Fruit fly (Drosophila melanogaster) S2 (cell line): Measurements from ENCODE around the gene CG7634.

Source experiments
- CG8478 ChIP-seq: fragments of >200 bp; optimal IDR thresholded peaks from 2 replicates; lab custom pipeline; 2018
- CTCF ChIP-seq, 2 experiments: fragments of >200 bp; optimal IDR thresholded peaks; 2 replicates each; lab custom pipeline; 2018

Gene CG7634

dm6 chr3L:21565126-21565525 is at the start of gene CG7634:
TSS of gene CG7634 (plus strand) at chr3L:21565426.
- TF ChIP-seq CG8478 (lab: Kevin White, UChicago) = no peak
- TF ChIP-seq CTCF (optimal IDR thresholded peaks at IDR 0.05; lab: Kevin White, UChicago) = no peak

DNA sequence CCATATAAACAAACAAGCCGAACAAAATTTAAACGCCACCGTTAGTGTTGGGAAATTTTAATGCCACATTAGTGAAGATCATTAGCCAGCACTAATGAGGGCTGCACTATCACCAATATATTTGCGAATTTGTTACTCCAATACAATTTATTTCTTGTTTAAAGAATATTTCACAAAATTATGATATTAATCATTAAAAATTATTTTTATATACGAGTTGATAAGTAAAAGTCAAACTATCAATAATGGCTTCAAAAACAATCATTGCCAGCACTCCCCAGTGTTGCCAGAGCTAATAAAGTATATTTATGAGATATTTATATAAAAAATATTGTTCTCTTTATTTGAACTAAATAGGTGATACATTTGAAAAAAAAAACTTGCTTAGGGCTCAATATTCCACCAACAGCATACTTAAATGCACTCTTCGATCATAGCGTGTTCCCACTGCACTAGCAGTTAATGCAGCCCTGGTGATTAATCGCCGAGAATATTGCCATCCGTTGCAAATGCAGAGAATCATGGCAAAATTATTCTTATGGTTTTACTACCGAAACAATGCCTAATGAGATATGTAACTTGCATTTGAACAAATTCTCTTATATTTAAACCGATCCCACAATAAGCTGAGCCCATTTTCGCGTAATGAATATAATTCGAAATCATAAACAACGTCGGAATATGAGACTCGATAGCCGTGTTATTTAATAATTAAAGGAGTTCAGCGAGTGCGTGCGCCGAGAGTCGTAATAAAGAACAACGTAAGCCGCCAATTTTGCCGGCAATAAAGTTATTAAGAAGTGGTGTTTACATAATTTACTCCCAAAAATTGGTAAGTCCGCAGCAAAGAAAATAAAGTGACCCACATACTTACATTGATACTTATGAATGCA is 49.2 kb upstream of the CG7634 start, which contains the start of the genes SAK and Cdk12:
TSS of gene SAK (minus strand) at position 65 of the 893 bp plus-strand sequence.
TSS of gene Cdk12 (plus strand) at position 484 of the 893 bp plus-strand sequence.
- no peak for TF ChIP-seq CTCF (optimal IDR thresholded peaks at IDR 0.05; lab: Kevin White, UChicago)
- no peak for TF ChIP-seq CG8478 (lab: Kevin White, UChicago)

dm6 chr3L:21516716-21517266 is 48.4 kb upstream of the CG7634 start:
- no peak for TF ChIP-seq CTCF (optimal IDR thresholded peaks at IDR 0.05; lab: Kevin White, UChicago)

- no peak for TF ChIP-seq CG8478 (lab: Kevin White, UChicago)
- TF ChIP-seq CTCF (optimal IDR thresholded peaks at IDR 0.05; lab: Kevin White, UChicago) = no peak
Observed at dm6 chr3L:21518345-21518744, 46.9 kb upstream of the CG7634 start.

DNA sequence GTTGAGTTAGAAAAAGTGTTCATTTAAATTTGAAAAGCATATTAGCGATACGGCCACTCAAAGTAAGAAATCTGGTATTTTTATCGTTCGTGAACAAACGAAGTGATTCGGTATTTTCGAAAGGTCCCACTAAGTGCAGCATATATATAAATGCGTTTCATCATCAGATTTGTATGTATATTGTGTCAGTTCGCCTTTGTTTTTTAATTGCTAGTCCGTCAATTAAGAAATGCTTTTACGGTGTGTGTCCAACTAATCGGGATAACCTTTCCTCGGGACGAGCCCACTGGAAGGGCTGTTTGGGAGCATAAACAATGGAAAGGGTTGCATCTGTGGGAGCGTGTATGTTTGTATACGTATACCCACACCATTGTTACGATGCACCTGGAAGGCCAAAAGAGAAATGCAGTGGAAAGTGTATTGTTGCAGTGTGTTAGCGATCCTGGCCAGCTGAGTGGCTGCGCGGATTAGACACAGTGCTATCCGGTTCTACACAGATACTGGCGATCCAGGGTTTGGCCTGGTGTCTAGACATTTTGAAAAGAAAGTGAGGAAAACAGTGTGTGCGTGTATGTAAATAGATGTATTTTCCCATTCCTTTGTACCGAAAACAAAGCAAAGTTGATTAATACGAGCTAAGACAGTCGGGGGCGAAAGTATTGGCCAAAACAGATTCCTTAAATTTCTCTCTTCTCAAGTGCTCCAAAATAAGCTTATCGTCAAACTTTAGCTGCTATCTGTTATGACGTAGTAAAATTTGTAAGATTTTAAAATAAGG is 42.0 kb upstream of the CG7634 start, which contains the start of gene CG7611:
TSS of gene CG7611 (plus strand) at position 128 of the 778 bp plus-strand sequence.
- no peak for TF ChIP-seq CG8478 (lab: Kevin White, UChicago)
- peak in 1 of 2 experiments; percentile 1 for TF ChIP-seq CTCF (optimal IDR thresholded peaks at IDR 0.05; lab: Kevin White, UChicago)

dm6 chr3L:21524071-21524889 is 40.9 kb upstream of the CG7634 start:
- no peak for TF ChIP-seq CTCF (optimal IDR thresholded peaks at IDR 0.05; lab: Kevin White, UChicago)
- no peak for TF ChIP-seq CG8478 (lab: Kevin White, UChicago)

DNA sequence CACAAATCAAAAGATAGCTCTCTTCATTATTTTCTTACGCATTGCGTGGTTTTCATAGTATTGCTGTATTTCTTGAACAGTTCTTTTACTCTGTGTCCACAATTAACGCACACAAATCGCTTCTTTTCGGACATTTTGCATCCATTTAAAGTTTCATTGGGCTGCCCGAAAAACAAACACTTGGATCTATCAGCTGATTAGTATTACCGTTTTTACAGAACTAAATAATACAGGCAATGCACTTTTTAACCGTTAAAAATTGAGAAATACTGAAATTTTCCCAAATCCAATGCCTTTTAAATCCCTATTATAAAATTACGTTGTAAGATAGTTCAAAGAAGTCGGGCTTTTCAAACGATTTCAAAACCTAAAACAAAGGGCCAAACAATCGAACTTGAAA is 36.1 kb upstream of the CG7634 start, which contains the start of gene Arv1:
TSS of gene Arv1 (minus strand) at position 226 of the 400 bp plus-strand sequence.
- TF ChIP-seq CG8478 (lab: Kevin White, UChicago) = no peak
- TF ChIP-seq CTCF (optimal IDR thresholded peaks at IDR 0.05; lab: Kevin White, UChicago) = no peak

DNA sequence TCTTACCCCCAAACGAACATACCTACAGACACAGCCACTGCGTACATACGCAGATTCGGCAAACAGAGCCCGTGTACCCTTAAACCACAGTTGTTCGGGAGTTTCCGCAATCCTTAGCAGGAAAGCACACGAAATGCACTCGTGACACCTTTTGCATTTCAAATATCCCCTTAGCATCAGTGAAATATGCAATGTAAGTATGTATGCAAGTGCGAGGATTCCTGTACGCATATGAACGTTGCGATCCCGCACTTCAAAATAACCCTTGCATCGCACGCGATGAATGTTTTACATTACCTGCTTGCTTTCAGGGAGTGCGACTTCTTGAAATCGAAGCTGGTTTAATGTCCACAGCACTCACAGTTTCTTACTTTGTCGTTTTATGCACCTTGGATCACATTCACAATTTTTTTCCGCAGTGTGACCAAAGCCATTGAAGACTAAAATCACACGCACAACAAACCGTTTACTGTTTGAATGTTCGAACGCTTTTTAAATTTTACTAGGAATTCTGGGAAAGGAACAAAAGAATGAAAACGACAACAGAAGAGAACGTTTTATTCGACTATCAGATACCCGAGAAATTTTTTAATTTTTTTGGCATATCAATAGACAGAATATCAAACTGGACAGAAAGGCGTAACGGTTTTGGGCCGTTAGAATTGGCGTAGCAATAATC is 31.8 kb upstream of the CG7634 start, which contains the start of gene Mkrn1:
TSS of gene Mkrn1 (minus strand) at position 444 of the 679 bp plus-strand sequence.
- TF ChIP-seq CG8478 (lab: Kevin White, UChicago) (no peak), CTCF (optimal IDR thresholded peaks at IDR 0.05; lab: Kevin White, UChicago) (peak in 1 of 2 experiments; percentile 40)

DNA sequence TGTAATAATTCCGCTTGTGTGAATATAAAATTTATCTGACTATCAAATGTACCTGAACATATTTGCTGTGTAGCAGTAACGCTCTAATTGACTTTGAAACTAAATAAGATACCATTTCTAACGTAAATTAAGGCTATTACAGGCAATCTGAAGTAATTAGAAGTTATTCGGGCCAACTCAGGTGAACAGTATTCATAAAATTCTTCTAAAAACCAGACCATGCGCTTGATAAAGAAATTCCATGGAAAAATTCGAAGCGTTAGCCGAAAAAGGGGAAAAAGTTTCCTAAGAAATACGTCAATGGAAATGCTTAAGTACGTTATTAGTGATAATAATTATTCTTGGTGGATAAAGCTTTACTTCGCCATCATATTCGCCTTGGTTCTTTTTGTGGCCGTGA is 30.9 kb upstream of the CG7634 start, which contains the start of gene ppk5:
TSS of gene ppk5 (plus strand) at position 301 of the 400 bp plus-strand sequence.
- TF ChIP-seq CG8478 (lab: Kevin White, UChicago) = no peak
- no peak for TF ChIP-seq CTCF (optimal IDR thresholded peaks at IDR 0.05; lab: Kevin White, UChicago)

dm6 chr3L:21536857-21537256 is 28.4 kb upstream of the CG7634 start, which contains the start of gene Rpn10:
TSS of gene Rpn10 (plus strand) at chr3L:21537000.
- no peak for TF ChIP-seq CG8478 (lab: Kevin White, UChicago)
- TF ChIP-seq CTCF (optimal IDR thresholded peaks at IDR 0.05; lab: Kevin White, UChicago) = peak; percentile 39 to 50

DNA sequence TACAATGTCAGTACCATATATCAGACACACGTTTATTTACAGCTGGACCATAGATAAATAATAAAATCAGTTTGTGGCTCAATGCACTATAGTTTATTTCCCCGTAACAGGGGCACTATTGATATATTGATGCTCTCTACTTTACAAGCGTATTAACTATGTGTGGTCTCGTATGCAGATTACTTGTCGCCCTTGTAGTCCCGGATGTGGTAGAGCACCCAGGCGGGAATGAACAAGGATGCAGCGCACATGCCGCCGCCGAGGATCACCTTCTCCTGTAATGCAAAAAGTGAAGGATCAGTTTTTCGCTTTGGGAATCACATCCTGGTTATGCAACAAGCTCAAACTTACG is 26.4 kb upstream of the CG7634 start:
- TF ChIP-seq CTCF (optimal IDR thresholded peaks at IDR 0.05; lab: Kevin White, UChicago) = no peak
- TF ChIP-seq CG8478 (lab: Kevin White, UChicago) = no peak

- TF ChIP-seq CTCF (optimal IDR thresholded peaks at IDR 0.05; lab: Kevin White, UChicago) (peak; percentile 13 to 14), CG8478 (lab: Kevin White, UChicago) (no peak)
Observed at dm6 chr3L:21539245-21540196, 25.7 kb upstream of the CG7634 start, which contains the start of the genes COX8 and VhaM9.7-b. TSS of gene COX8 (minus strand) at chr3L:21539447. TSS of gene VhaM9.7-b (plus strand) at chr3L:21539862.
